Worm (Caenorhabditis elegans): ENCODE data around the gene grd-6.

ce11 chrV:9224377-9224776, 2.7 kb downstream of the grd-6 start:
- TF ChIP-seq ces-1 (GFP tag; optimal IDR thresholded peaks at IDR 0.05) (no peak), unc-62 (GFP tag; optimal IDR thresholded peaks at IDR 0.05) (no peak), nhr-12 (tag; optimal IDR thresholded peaks at IDR 0.05) (no peak), nhr-2 (tag; optimal IDR thresholded peaks at IDR 0.05) (no peak), sptf-1 (tag; optimal IDR thresholded peaks at IDR 0.05) (no peak), lin-13 (tag; optimal IDR thresholded peaks at IDR 0.05) (no peak), lsy-2 (tag; optimal IDR thresholded peaks at IDR 0.05) (no peak), elt-1 (tag; optimal IDR thresholded peaks at IDR 0.05; ENCODE audit: borderline replicate concordance, insufficient read depth) (no peak), elt-3 (tag; optimal IDR thresholded peaks at IDR 0.05) (no peak)

Data from whole organism, mixed stage, embryonic.